Worm (Caenorhabditis elegans) whole organism, young adult: ENCODE results near the gene R08F11.4.

Experiments
- B0019.2 ChIP-seq: fragments of 200-800 bp; sonication (Bioruptor generic); conservative IDR thresholded peaks from 2 replicates; pipeline ENCODE4 v1.3.6; 2022; ENCODE audit warnings: missing genetic modification reagents, missing genetic modification characterization, missing compliant biosample characterization
- B0336.3 ChIP-seq: fragments of 200-800 bp; sonication (Bioruptor generic); IDR thresholded peaks from 2 replicates; pipeline ENCODE4 v1.3.6; 2022; ENCODE audit warnings: missing genetic modification characterization, missing compliant biosample characterization
- C17E4.6 ChIP-seq: fragments of 200-800 bp; sonication (Bioruptor generic); IDR thresholded peaks from 2 replicates; pipeline ENCODE4 v1.3.6; 2022; ENCODE audit warnings: missing genetic modification reagents, missing genetic modification characterization, missing compliant biosample characterization
- D2030.7 ChIP-seq: fragments of 200-800 bp; sonication (Bioruptor generic); IDR thresholded peaks from 2 replicates; pipeline ENCODE4 v1.3.6; 2022; ENCODE audit warnings: missing genetic modification reagents, missing genetic modification characterization, missing compliant biosample characterization
- F23B12.7 ChIP-seq: sonication (generic microtip); optimal IDR thresholded peaks from 2 replicates; lab custom pipeline; 2017; ENCODE audit warnings: missing genetic modification characterization, mild to moderate bottlenecking, missing compliant biosample characterization, antibody characterized with exemption, moderate library complexity; ENCODE audit not compliant: insufficient read depth
- F49E8.2 ChIP-seq: sonication (generic microtip); optimal IDR thresholded peaks from 3 replicates; lab custom pipeline; 2017; ENCODE audit warnings: missing genetic modification characterization, mild to moderate bottlenecking, missing compliant biosample characterization, antibody characterized with exemption, moderate library complexity; ENCODE audit not compliant: insufficient read depth
- T07F8.4 ChIP-seq: sonication (generic microtip); optimal IDR thresholded peaks from 2 replicates; lab custom pipeline; 2016; ENCODE audit warnings: mild to moderate bottlenecking, missing genetic modification characterization, moderate library complexity, missing compliant biosample characterization
- T26A5.8 ChIP-seq: sonication (generic microtip); optimal IDR thresholded peaks from 2 replicates; lab custom pipeline; 2016; ENCODE audit warnings: missing genetic modification characterization, missing compliant biosample characterization
- Y53F4B.3 ChIP-seq: fragments of 200-800 bp; sonication (Bioruptor generic); IDR thresholded peaks from 2 replicates; pipeline ENCODE4 v1.3.6; 2022; ENCODE audit warnings: missing genetic modification reagents, missing genetic modification characterization, missing compliant biosample characterization
- Y56A3A.18 ChIP-seq: fragments of 200-800 bp; sonication (Bioruptor generic); IDR thresholded peaks from 2 replicates; pipeline ENCODE4 v1.3.6; 2022; ENCODE audit warnings: missing genetic modification reagents, missing genetic modification characterization, missing compliant biosample characterization
- Y67H2A.10 ChIP-seq: fragments of 200-800 bp; sonication (Bioruptor generic); conservative IDR thresholded peaks from 2 replicates; pipeline ENCODE4 v1.3.6; 2022; ENCODE audit warnings: missing genetic modification reagents, missing genetic modification characterization, missing compliant biosample characterization
- ZK185.1 ChIP-seq: sonication (generic microtip); optimal IDR thresholded peaks from 2 replicates; lab custom pipeline; 2016; ENCODE audit warnings: mild to moderate bottlenecking, missing genetic modification characterization, missing compliant biosample characterization; ENCODE audit not compliant: poor library complexity, severe bottlenecking
- akir-1 ChIP-seq: fragments of 200-800 bp; sonication (Bioruptor generic); optimal IDR thresholded peaks from 2 replicates; lab custom pipeline; 2018; ENCODE audit warnings: mild to moderate bottlenecking, missing genetic modification characterization, moderate library complexity, missing compliant biosample characterization
- atf-7 ChIP-seq: sonication (generic microtip); optimal IDR thresholded peaks from 2 replicates; lab custom pipeline; 2017; ENCODE audit warnings: mild to moderate bottlenecking, missing genetic modification characterization, missing compliant biosample characterization
- attf-3 ChIP-seq: fragments of 200-800 bp; sonication (Bioruptor generic); conservative IDR thresholded peaks from 2 replicates; pipeline ENCODE4 v1.3.6; 2022; ENCODE audit warnings: missing genetic modification reagents, missing genetic modification characterization, missing compliant biosample characterization
- attf-5 ChIP-seq: fragments of 200-800 bp; sonication (Bioruptor generic); optimal IDR thresholded peaks from 2 replicates; lab custom pipeline; 2018; ENCODE audit warnings: mild to moderate bottlenecking, missing genetic modification characterization, missing compliant biosample characterization
- ceh-100 ChIP-seq: fragments of 200-800 bp; sonication (Bioruptor generic); IDR thresholded peaks from 2 replicates; pipeline ENCODE4 v1.3.6; 2022; ENCODE audit warnings: missing genetic modification reagents, missing genetic modification characterization, missing compliant biosample characterization
- dox-1 ChIP-seq: fragments of 200-800 bp; sonication (Bioruptor generic); IDR thresholded peaks from 2 replicates; pipeline ENCODE4 v1.3.6; 2022; ENCODE audit warnings: missing genetic modification reagents, missing genetic modification characterization, missing compliant biosample characterization
- dpl-1 ChIP-seq: fragments of 150-350 bp; optimal IDR thresholded peaks from 2 replicates; lab custom pipeline; 2014; ENCODE audit warnings: missing biosample characterization, missing genetic modification reagents, missing genetic modification characterization
- efl-1 ChIP-seq: fragments of 150-350 bp; optimal IDR thresholded peaks from 2 replicates; lab custom pipeline; 2014; ENCODE audit warnings: missing biosample characterization, missing genetic modification reagents, missing genetic modification characterization
- egl-44 ChIP-seq: fragments of 200-800 bp; sonication (Bioruptor generic); IDR thresholded peaks from 2 replicates; pipeline ENCODE4 v1.3.6; 2022; ENCODE audit warnings: missing genetic modification reagents, missing genetic modification characterization, missing compliant biosample characterization
- ekl-4 ChIP-seq: fragments of 200-800 bp; sonication (Bioruptor generic); IDR thresholded peaks from 2 replicates; pipeline ENCODE4 v1.3.6; 2022; ENCODE audit warnings: missing genetic modification reagents, missing genetic modification characterization, missing compliant biosample characterization
- fkh-3 ChIP-seq: sonication (generic microtip); optimal IDR thresholded peaks from 2 replicates; lab custom pipeline; 2016; ENCODE audit warnings: mild to moderate bottlenecking, missing genetic modification characterization, missing compliant biosample characterization
- hmg-1.2 ChIP-seq: fragments of 200-800 bp; sonication (Bioruptor generic); IDR thresholded peaks from 2 replicates; pipeline ENCODE4 v1.3.6; 2022; ENCODE audit warnings: missing genetic modification reagents, missing genetic modification characterization, missing compliant biosample characterization
- hsf-1 ChIP-seq: fragments of 200-800 bp; sonication (Bioruptor generic); IDR thresholded peaks from 2 replicates; pipeline ENCODE4 v1.3.6; 2022; ENCODE audit warnings: missing genetic modification reagents, missing genetic modification characterization, missing compliant biosample characterization
- lin-35 ChIP-seq, 3 experiments: fragments of 150-350 bp in 2 of 3; sonication (generic microtip) in 1 of 3; optimal IDR thresholded peaks; 2 replicates each; lab custom pipeline; 2014 to 2018; ENCODE audit warnings: missing biosample characterization in 3 of 3, missing genetic modification characterization in 3 of 3, missing genetic modification reagents in 3 of 3
- lin-54 ChIP-seq: fragments of 200-800 bp; sonication (Bioruptor generic); optimal IDR thresholded peaks from 2 replicates; lab custom pipeline; 2018; ENCODE audit warnings: mild to moderate bottlenecking, missing genetic modification characterization, missing compliant biosample characterization
- lsl-1 ChIP-seq: fragments of 200-800 bp; sonication (Bioruptor generic); optimal IDR thresholded peaks from 2 replicates; lab custom pipeline; 2018; ENCODE audit warnings: mild to moderate bottlenecking, missing genetic modification characterization, moderate library complexity, missing compliant biosample characterization
- madf-10 ChIP-seq: sonication (generic microtip); optimal IDR thresholded peaks from 2 replicates; lab custom pipeline; 2016; ENCODE audit warnings: mild to moderate bottlenecking, missing genetic modification characterization, missing compliant biosample characterization
- madf-6 ChIP-seq: fragments of 200-800 bp; sonication (Bioruptor generic); IDR thresholded peaks from 2 replicates; pipeline ENCODE4 v1.3.6; 2022; ENCODE audit warnings: missing genetic modification reagents, missing genetic modification characterization, missing compliant biosample characterization
- madf-8 ChIP-seq: fragments of 200-800 bp; sonication (Bioruptor generic); conservative IDR thresholded peaks from 2 replicates; pipeline ENCODE4 v1.3.6; 2022; ENCODE audit warnings: missing genetic modification reagents, missing genetic modification characterization, missing compliant biosample characterization
- mcd-1 ChIP-seq: fragments of 200-800 bp; sonication (Bioruptor generic); IDR thresholded peaks from 2 replicates; pipeline ENCODE4 v1.3.6; 2022; ENCODE audit warnings: missing genetic modification reagents, missing genetic modification characterization, missing compliant biosample characterization
- mel-28 ChIP-seq: sonication (generic microtip); optimal IDR thresholded peaks from 2 replicates; lab custom pipeline; 2016; ENCODE audit warnings: borderline replicate concordance, mild to moderate bottlenecking, missing genetic modification characterization, missing compliant biosample characterization
- nfya-2 ChIP-seq: fragments of 200-800 bp; sonication (Bioruptor generic); IDR thresholded peaks from 2 replicates; pipeline ENCODE4 v1.3.6; 2022; ENCODE audit warnings: missing genetic modification reagents, missing genetic modification characterization, missing compliant biosample characterization
- nhr-27 ChIP-seq: fragments of 200-800 bp; sonication (Bioruptor generic); optimal IDR thresholded peaks from 2 replicates; lab custom pipeline; 2018; ENCODE audit warnings: mild to moderate bottlenecking, missing genetic modification characterization, moderate library complexity, missing compliant biosample characterization
- nhr-90 ChIP-seq: sonication (generic microtip); optimal IDR thresholded peaks from 2 replicates; lab custom pipeline; 2016; ENCODE audit warnings: missing genotype, mild to moderate bottlenecking, missing genetic modification characterization, missing compliant biosample characterization
- pbrm-1 ChIP-seq: fragments of 200-800 bp; sonication (Bioruptor generic); IDR thresholded peaks from 2 replicates; pipeline ENCODE4 v1.3.6; 2022; ENCODE audit warnings: missing genetic modification reagents, missing genetic modification characterization, missing compliant biosample characterization
- pha-4 ChIP-seq: fragments of 150-350 bp; sonication (generic microtip); optimal IDR thresholded peaks from 2 replicates; lab custom pipeline; 2014; ENCODE audit warnings: missing biosample characterization, missing genetic modification reagents, missing genetic modification characterization
- rcor-1 ChIP-seq: fragments of 200-800 bp; sonication (Bioruptor generic); IDR thresholded peaks from 2 replicates; pipeline ENCODE4 v1.3.6; 2022; ENCODE audit warnings: missing genetic modification reagents, missing genetic modification characterization, missing compliant biosample characterization
- snpc-1.1 ChIP-seq: sonication (generic microtip); optimal IDR thresholded peaks from 2 replicates; lab custom pipeline; 2017; ENCODE audit warnings: missing genetic modification characterization, mild to moderate bottlenecking, missing compliant biosample characterization, antibody characterized with exemption, moderate library complexity, missing genotype, missing genetic modification reagents; ENCODE audit not compliant: insufficient read depth
- snpc-3.4 ChIP-seq: sonication (generic microtip); optimal IDR thresholded peaks from 2 replicates; lab custom pipeline; 2017; ENCODE audit warnings: missing genetic modification characterization, mild to moderate bottlenecking, missing compliant biosample characterization, antibody characterized with exemption, moderate library complexity, missing genotype, missing genetic modification reagents
- snpc-4 ChIP-seq, 5 experiments: fragments of 150-350 bp in 1 of 5; sonication (generic microtip) in 4 of 5; optimal IDR thresholded peaks; 2 replicates each; lab custom pipeline; 2014 to 2018; ENCODE audit warnings: missing genetic modification characterization in 5 of 5, missing biosample characterization in 3 of 5, antibody characterized with exemption in 2 of 5, mild to moderate bottlenecking in 2 of 5, missing compliant biosample characterization in 2 of 5, missing genotype in 2 of 5, moderate library complexity in 2 of 5, missing genetic modification reagents in 1 of 5
- sptf-2 ChIP-seq: fragments of 200-800 bp; sonication (Bioruptor generic); optimal IDR thresholded peaks from 2 replicates; lab custom pipeline; 2018; ENCODE audit warnings: mild to moderate bottlenecking, missing genetic modification characterization, missing compliant biosample characterization
- unc-62 ChIP-seq: fragments of 150-350 bp; optimal IDR thresholded peaks from 2 replicates; lab custom pipeline; 2014; ENCODE audit warnings: missing biosample characterization, missing genetic modification reagents, missing genetic modification characterization
- zfh-2 ChIP-seq: fragments of 200-800 bp; sonication (Bioruptor generic); conservative IDR thresholded peaks from 2 replicates; pipeline ENCODE4 v1.3.6; 2022; ENCODE audit warnings: missing genetic modification reagents, missing genetic modification characterization, missing compliant biosample characterization

R08F11.4 gene

ce11 chrV:3759419-3759915, 45.9 kb downstream of the R08F11.4 start, which contains the start of gene chk-1:
Gene chk-1 (minus strand): TSS chrV:3759469.
- TF ChIP-seq Y67H2A.10 (GFP tag; lab: Robert Waterston, UW) (no peak), T26A5.8 (tag; lab: Kevin White, UChicago) (no peak), dpl-1 (GFP tag; lab: Kevin White, UChicago) (peak; percentile 84), hsf-1 (GFP tag; lab: Robert Waterston, UW) (no peak), efl-1 (GFP tag; lab: Kevin White, UChicago) (peak; percentile 80), fkh-3 (tag; lab: Kevin White, UChicago) (no peak), lsl-1 (GFP tag; lab: Kevin White, UChicago) (peak; percentile 38), ZK185.1 (tag; lab: Kevin White, UChicago) (no peak), nhr-90 (tag; lab: Kevin White, UChicago) (no peak), snpc-3.4 (tag; lab: Kevin White, UChicago) (peak; percentile 7), lin-54 (GFP tag; lab: Kevin White, UChicago) (peak; percentile 88), dox-1 (GFP tag; lab: Robert Waterston, UW) (peak; percentile 48), F23B12.7 (tag; lab: Kevin White, UChicago) (peak; percentile 77), C17E4.6 (GFP tag; lab: Robert Waterston, UW) (no peak), nfya-2 (no peak), madf-6 (GFP tag; lab: Robert Waterston, UW) (peak; percentile 49; the same call in 1 of the 2 replicates), mel-28 (tag; lab: Kevin White, UChicago) (no peak), sptf-2 (GFP tag; lab: Kevin White, UChicago) (no peak), mcd-1 (peak; percentile 22; the same call in 1 of the 2 replicates), D2030.7 (GFP tag; lab: Robert Waterston, UW) (no peak), rcor-1 (0 out of 2 replicates have a peak, but pooled peaks have one; percentile 9), attf-5 (GFP tag; lab: Kevin White, UChicago) (peak; percentile 71), madf-8 (peak; percentile 33; the same call in 1 of the 2 replicates), lin-35 (GFP tag; optimal IDR thresholded peaks at IDR 0.05; lab: Kevin White, UChicago) (peak in 2 of 3 experiments; percentile 32 to 87), T07F8.4 (no peak), Y53F4B.3 (GFP tag; lab: Robert Waterston, UW) (no peak), B0019.2 (no peak), attf-3 (GFP tag; lab: Robert Waterston, UW) (peak; percentile 98), pha-4 (peak; percentile 8), zfh-2 (0 out of 2 replicates have a peak, but pooled peaks have one; percentile 8), snpc-1.1 (tag; lab: Kevin White, UChicago) (peak; percentile 9)

ce11 chrV:3756887-3757286, 48.4 kb downstream of the R08F11.4 start, which contains the start of gene gid-7:
Gene gid-7 (minus strand): TSS chrV:3757074.
- TF ChIP-seq unc-62 (GFP tag; lab: Kevin White, UChicago) (no peak), pbrm-1 (GFP tag; lab: Robert Waterston, UW) (no peak), F23B12.7 (tag; lab: Kevin White, UChicago) (no peak), lin-35 (GFP tag; optimal IDR thresholded peaks at IDR 0.05; lab: Kevin White, UChicago) (peak in 1 of 3 experiments; percentile 9), B0336.3 (GFP tag; lab: Robert Waterston, UW) (peak; percentile 30; the same call in 1 of the 2 replicates), F49E8.2 (tag; lab: Kevin White, UChicago) (peak; percentile 61), hsf-1 (GFP tag; lab: Robert Waterston, UW) (no peak), atf-7 (tag; lab: Kevin White, UChicago) (no peak), ekl-4 (GFP tag; lab: Robert Waterston, UW) (0 out of 2 replicates have a peak, but pooled peaks have one; percentile 28), nhr-27 (no peak), sptf-2 (GFP tag; lab: Kevin White, UChicago) (no peak), egl-44 (no peak), ceh-100 (no peak), hmg-1.2 (peak; percentile 97), Y56A3A.18 (GFP tag; lab: Robert Waterston, UW) (0 out of 2 replicates have a peak, but pooled peaks have one; percentile 54), B0019.2 (no peak), mel-28 (tag; lab: Kevin White, UChicago) (no peak), madf-10 (tag; lab: Kevin White, UChicago) (no peak), akir-1 (GFP tag; lab: Kevin White, UChicago) (no peak), snpc-4 (GFP tag; optimal IDR thresholded peaks at IDR 0.05; lab: Kevin White, UChicago) (no peak), snpc-4 (tag; optimal IDR thresholded peaks at IDR 0.05; lab: Kevin White, UChicago) (peak in 3 of 4 experiments; percentile 25 to 46 (median 41)), madf-8 (no peak)
